Fruit fly (Drosophila melanogaster) whole organism, pupa: ENCODE measurements around the gene CG42751.

ENCODE experiments used
- CG10348 ChIP-seq: fragments of 200-800 bp; sonication (Bioruptor generic); IDR thresholded peaks from 2 replicates; pipeline ENCODE4 v1.3.6; 2022; ENCODE audit warnings: missing biosample characterization, missing genetic modification characterization
- CG12605 ChIP-seq: fragments of 200-800 bp; sonication (Bioruptor generic); IDR thresholded peaks from 2 replicates; pipeline ENCODE4 v1.3.6; 2022; ENCODE audit warnings: missing biosample characterization, missing genetic modification characterization
- CG13204 ChIP-seq: fragments of 200-800 bp; sonication (Bioruptor generic); optimal IDR thresholded peaks from 2 replicates; lab custom pipeline; 2018; ENCODE audit warnings: missing biosample characterization, mild to moderate bottlenecking, missing genetic modification characterization, moderate library complexity
- CG14655 ChIP-seq: fragments of 200-800 bp; sonication (Bioruptor generic); optimal IDR thresholded peaks from 3 replicates; lab custom pipeline; 2017; ENCODE audit warnings: mild to moderate bottlenecking, missing biosample characterization, missing genetic modification reagents, missing genetic modification characterization
- CG17806 ChIP-seq: fragments of 200-800 bp; sonication (Bioruptor generic); optimal IDR thresholded peaks from 2 replicates; lab custom pipeline; 2018; ENCODE audit warnings: missing biosample characterization, mild to moderate bottlenecking, missing genetic modification characterization, moderate library complexity
- CG32121 ChIP-seq: fragments of 200-800 bp; sonication (Bioruptor generic); IDR thresholded peaks from 2 replicates; pipeline ENCODE4 v1.3.6; 2022; ENCODE audit warnings: missing biosample characterization, missing genetic modification characterization
- CG34367 ChIP-seq: fragments of 200-800 bp; sonication (Bioruptor generic); optimal IDR thresholded peaks from 2 replicates; lab custom pipeline; 2018; ENCODE audit warnings: missing biosample characterization, mild to moderate bottlenecking, missing genetic modification characterization
- CG4496 ChIP-seq: fragments of 200-800 bp; sonication (Bioruptor generic); IDR thresholded peaks from 3 replicates; pipeline ENCODE4 v1.3.6; 2022; ENCODE audit warnings: missing biosample characterization, missing genetic modification characterization
- D1 ChIP-seq: fragments of 200-800 bp; sonication (Bioruptor generic); optimal IDR thresholded peaks from 2 replicates; lab custom pipeline; 2018; ENCODE audit warnings: missing biosample characterization, mild to moderate bottlenecking, missing genetic modification characterization, moderate library complexity
- EcR ChIP-seq: fragments of 200-800 bp; sonication (Bioruptor generic); optimal IDR thresholded peaks from 3 replicates; lab custom pipeline; 2019; ENCODE audit warnings: missing biosample characterization, missing genetic modification characterization, mild to moderate bottlenecking, moderate library complexity, missing genetic modification reagents
- Ets98B ChIP-seq: fragments of 200-800 bp; sonication (Bioruptor generic); IDR thresholded peaks from 2 replicates; pipeline ENCODE4 v1.3.6; 2022; ENCODE audit warnings: missing biosample characterization, missing genetic modification characterization
- Pif1B ChIP-seq: fragments of 200-800 bp; sonication (Bioruptor generic); optimal IDR thresholded peaks from 3 replicates; lab custom pipeline; 2016; ENCODE audit warnings: missing biosample characterization, missing genetic modification characterization
- Snoo ChIP-seq: fragments of 200-800 bp; sonication (Bioruptor generic); optimal IDR thresholded peaks from 3 replicates; lab custom pipeline; 2017; ENCODE audit warnings: missing biosample characterization, mild to moderate bottlenecking, missing genetic modification characterization, inconsistent platforms
- fd96Ca ChIP-seq: fragments of 200-800 bp; sonication (Bioruptor generic); IDR thresholded peaks from 3 replicates; pipeline ENCODE4 v1.3.6; 2022; ENCODE audit warnings: missing biosample characterization, missing genetic modification characterization

DNA sequence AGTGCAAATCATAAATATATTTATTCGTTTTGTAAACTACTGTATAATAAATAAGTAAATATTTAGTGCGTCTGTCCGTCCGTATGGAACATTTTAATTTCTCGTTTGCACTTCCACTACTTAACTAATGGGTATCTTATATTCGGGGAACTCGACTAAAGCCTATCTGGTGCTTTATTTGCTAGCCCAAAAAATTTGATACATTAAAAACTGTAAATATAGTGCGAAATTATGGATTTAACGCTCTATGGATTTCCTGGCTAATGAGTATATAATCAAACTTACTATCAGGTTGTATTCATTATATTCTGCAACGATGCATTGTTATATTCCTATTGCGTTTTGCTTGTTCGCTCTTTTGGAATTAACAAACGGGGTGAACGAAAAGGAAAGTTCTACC, 16.3 kb upstream of the CG42751 start, which contains the start of gene Sfp33A4:
- no peak for TF ChIP-seq CG34367 (tag; lab: Kevin White, UChicago)
- TF ChIP-seq EcR, result no peak
- no peak for TF ChIP-seq Pif1B (GFP tag; lab: Kevin White, UChicago)
- TF ChIP-seq CG13204 (GFP tag; lab: Kevin White, UChicago), result no peak
- TF ChIP-seq D1 (tag; lab: Kevin White, UChicago), result no peak
- no peak for TF ChIP-seq CG12605 (GFP tag; lab: Robert Waterston, UW)
- TF ChIP-seq CG32121 (GFP tag; lab: Robert Waterston, UW), result no peak
- no peak for TF ChIP-seq CG14655 (GFP tag; lab: Kevin White, UChicago)
- TF ChIP-seq CG4496 (GFP tag; lab: Robert Waterston, UW), result no peak
- no peak for TF ChIP-seq CG10348
- no peak for TF ChIP-seq Ets98B (GFP tag; lab: Robert Waterston, UW)
- TF ChIP-seq CG17806 (tag; lab: Kevin White, UChicago), result no peak
- no peak for TF ChIP-seq fd96Ca (GFP tag; lab: Robert Waterston, UW)
- TF ChIP-seq Snoo (tag; lab: Kevin White, UChicago), result no peak
